Worm (Caenorhabditis elegans): ENCODE measurements around the gene T16G1.7.

The T16G1.7 gene

DNA sequence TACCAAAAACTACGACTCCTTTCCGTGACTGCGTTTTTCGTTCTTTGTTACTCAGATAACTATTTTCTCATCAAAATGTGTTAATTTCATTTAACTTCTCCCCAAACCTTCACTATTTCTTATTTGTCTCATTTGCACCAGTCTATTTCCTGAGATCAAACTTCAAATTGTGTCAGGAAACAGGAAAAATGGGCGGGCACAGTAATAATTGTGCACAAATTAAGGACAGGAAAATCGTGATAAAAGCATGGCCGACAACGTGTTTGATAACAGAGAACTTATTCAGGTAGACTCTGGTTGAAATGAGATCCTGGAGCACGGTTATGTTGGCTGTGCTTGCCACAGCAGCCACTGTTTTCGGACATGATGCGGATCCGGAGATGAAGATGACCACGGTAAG is 15.2 kb downstream of the T16G1.7 start, which contains the start of gene lipl-1:
Gene lipl-1 (plus strand): TSS at position 282 of the 400 bp plus-strand sequence.
- TF ChIP-seq ceh-90 (tag; optimal IDR thresholded peaks at IDR 0.05) (no peak), vab-15 (tag; optimal IDR thresholded peaks at IDR 0.05) (no peak), snu-23 (GFP tag; optimal IDR thresholded peaks at IDR 0.05) (no peak), nhr-12 (tag; optimal IDR thresholded peaks at IDR 0.05) (no peak), ceh-63 (GFP tag; optimal IDR thresholded peaks at IDR 0.05) (no peak), tlp-1 (tag; optimal IDR thresholded peaks at IDR 0.05) (no peak), lin-15B (tag; optimal IDR thresholded peaks at IDR 0.05) (no peak), nhr-84 (tag; optimal IDR thresholded peaks at IDR 0.05) (no peak), nhr-47 (tag; optimal IDR thresholded peaks at IDR 0.05) (no peak), Y116A8C.19 (tag; optimal IDR thresholded peaks at IDR 0.05; ENCODE audit: borderline replicate concordance) (no peak), elt-2 (tag; optimal IDR thresholded peaks at IDR 0.05) (no peak), isw-1 (GFP tag; IDR thresholded peaks at IDR 0.05) (no peak), C04F5.9 (tag; optimal IDR thresholded peaks at IDR 0.05) (no peak), pag-3 (tag; optimal IDR thresholded peaks at IDR 0.05; ENCODE audit: borderline replicate concordance, insufficient read depth) (no peak), alr-1 (tag; optimal IDR thresholded peaks at IDR 0.05; ENCODE audit: borderline replicate concordance) (no peak), nhr-76 (tag; optimal IDR thresholded peaks at IDR 0.05) (no peak), zag-1 (tag; optimal IDR thresholded peaks at IDR 0.05) (no peak)

DNA sequence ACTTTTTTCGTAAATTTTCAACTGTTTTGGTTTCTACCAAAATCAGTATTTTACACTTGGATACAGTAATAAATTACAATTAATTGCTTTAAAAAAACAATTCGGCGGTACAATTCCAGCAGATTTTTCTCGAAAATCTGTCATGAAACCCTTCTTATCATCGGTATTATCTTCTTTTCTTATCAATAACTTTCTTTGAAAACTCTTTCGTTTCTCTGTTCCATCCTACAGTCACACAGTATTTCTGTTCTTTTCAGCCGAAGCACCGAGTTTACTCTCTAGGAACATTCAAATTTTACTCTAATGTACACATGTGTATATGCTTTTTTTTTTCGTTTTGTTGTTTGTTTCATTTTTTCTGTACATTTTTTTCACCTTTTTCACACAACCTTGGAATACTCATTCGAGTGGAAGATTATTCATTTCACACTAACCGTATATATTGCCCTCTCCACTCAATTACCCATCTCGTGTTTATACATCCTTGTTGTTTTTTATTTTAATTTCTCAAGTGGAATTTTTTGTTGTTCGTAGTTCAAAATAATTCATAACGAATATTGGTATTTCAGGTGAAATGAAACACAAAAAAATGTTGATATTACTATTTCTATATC is 25.3 kb downstream of the T16G1.7 start, which contains the start of gene nid-1:
Gene nid-1 (plus strand): TSS at position 564 of the 614 bp plus-strand sequence.
- TF ChIP-seq pqm-1 (tag; optimal IDR thresholded peaks at IDR 0.05), result no peak
- peak; percentile 66 for TF ChIP-seq elt-2 (tag; optimal IDR thresholded peaks at IDR 0.05)
- no peak for TF ChIP-seq elt-3 (tag; optimal IDR thresholded peaks at IDR 0.05)
- TF ChIP-seq efl-1 (optimal IDR thresholded peaks at IDR 0.05), result no peak
- TF ChIP-seq efl-1 (GFP tag; optimal IDR thresholded peaks at IDR 0.05 in 1 of 2), result peak in 1 of 2 experiments; percentile 77
- no peak for TF ChIP-seq sox-4 (tag; optimal IDR thresholded peaks at IDR 0.05)
- no peak for TF ChIP-seq nhr-47 (tag; optimal IDR thresholded peaks at IDR 0.05)

DNA sequence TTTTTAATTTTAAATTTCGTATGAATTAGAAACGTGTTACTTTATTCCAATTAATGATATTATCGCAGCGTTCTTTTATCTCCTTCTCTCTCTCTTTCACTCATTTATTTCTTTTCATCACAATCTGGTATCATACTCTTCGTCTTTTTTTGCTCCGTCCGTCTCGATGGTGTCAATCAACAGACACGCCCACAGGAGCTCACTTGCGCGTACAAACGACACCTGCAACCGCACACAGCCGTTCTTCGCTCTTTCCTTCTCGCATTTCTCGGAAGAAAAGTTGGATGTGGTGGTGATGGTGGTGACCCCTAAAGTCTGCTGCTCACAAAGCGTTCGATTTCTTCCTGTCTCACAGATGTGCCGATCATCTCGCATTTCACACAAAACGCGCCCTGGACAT is 26.3 kb downstream of the T16G1.7 start:
- no peak for TF ChIP-seq ceh-88 (GFP tag; IDR thresholded peaks at IDR 0.05)
- no peak for TF ChIP-seq nhr-28 (tag; optimal IDR thresholded peaks at IDR 0.05)
- no peak for TF ChIP-seq nhr-20 (tag; optimal IDR thresholded peaks at IDR 0.05)
- no peak for TF ChIP-seq skn-1 (tag; optimal IDR thresholded peaks at IDR 0.05)
- TF ChIP-seq tbx-2 (tag; optimal IDR thresholded peaks at IDR 0.05), result no peak
- no peak for TF ChIP-seq lin-14 (GFP tag; optimal IDR thresholded peaks at IDR 0.05)
- no peak for TF ChIP-seq fos-1 (tag; optimal IDR thresholded peaks at IDR 0.05)
- no peak for TF ChIP-seq nhr-12 (tag; optimal IDR thresholded peaks at IDR 0.05)
- no peak for TF ChIP-seq ceh-90 (tag; optimal IDR thresholded peaks at IDR 0.05)
- no peak for TF ChIP-seq unc-62 (GFP tag; optimal IDR thresholded peaks at IDR 0.05)
- TF ChIP-seq egl-27 (tag; optimal IDR thresholded peaks at IDR 0.05), result no peak
- no peak for TF ChIP-seq zip-4 (GFP tag; optimal IDR thresholded peaks at IDR 0.05)

DNA sequence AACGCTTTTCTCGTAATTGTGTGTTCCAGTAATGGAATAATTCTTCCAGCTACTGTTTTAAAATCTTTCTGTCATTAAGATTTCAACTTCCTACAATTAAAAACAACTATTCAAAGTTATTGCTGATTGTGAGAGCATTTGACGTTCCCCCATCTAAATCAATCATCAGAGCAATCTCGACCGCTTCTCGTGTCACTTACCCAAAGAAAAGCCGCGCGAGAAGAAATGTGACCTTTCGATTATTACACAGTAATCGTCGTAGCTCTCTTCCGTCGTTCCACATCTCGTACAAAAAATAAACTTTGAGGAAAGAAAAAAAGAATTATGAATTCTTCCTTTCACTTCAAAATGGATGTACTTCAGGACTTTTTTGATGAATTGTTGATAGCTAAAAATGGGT is 27.5 kb downstream of the T16G1.7 start:
- TF ChIP-seq ztf-11 (tag; optimal IDR thresholded peaks at IDR 0.05) (no peak), isw-1 (GFP tag; IDR thresholded peaks at IDR 0.05) (no peak), ceh-82 (tag; optimal IDR thresholded peaks at IDR 0.05) (no peak), ceh-90 (tag; optimal IDR thresholded peaks at IDR 0.05) (no peak)

DNA sequence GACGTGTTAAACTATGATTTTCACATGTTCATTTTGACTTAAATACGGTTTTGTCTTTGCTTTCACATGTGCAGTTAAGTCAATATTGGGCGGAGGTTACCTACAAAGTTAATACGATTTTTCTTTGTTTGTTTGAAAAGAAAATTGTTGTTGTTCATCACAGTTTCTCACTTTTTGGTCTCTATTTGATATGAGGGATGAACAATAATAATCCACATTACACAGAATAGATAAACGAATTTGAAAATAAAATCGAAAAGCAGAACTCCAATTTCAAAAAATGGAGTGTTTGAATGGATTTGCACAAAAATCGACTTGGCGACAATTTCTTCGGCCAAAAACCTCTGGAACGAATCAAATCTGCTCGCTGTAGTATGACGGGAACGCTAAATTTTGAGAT is 28.2 kb downstream of the T16G1.7 start, which contains the start of gene ttr-29:
Gene ttr-29 (minus strand): TSS at position 101 of the 400 bp plus-strand sequence.
- TF ChIP-seq ceh-88 (GFP tag; IDR thresholded peaks at IDR 0.05) (no peak), fkh-4 (tag; optimal IDR thresholded peaks at IDR 0.05; ENCODE audit: borderline replicate concordance) (no peak), egl-27 (tag; optimal IDR thresholded peaks at IDR 0.05) (no peak), skn-1 (tag; optimal IDR thresholded peaks at IDR 0.05) (no peak), aha-1 (tag; optimal IDR thresholded peaks at IDR 0.05) (no peak), swsn-7 (tag; optimal IDR thresholded peaks at IDR 0.05) (no peak), dpl-1 (GFP tag; optimal IDR thresholded peaks at IDR 0.05) (no peak), ceh-63 (GFP tag; optimal IDR thresholded peaks at IDR 0.05) (no peak), pax-3 (tag; optimal IDR thresholded peaks at IDR 0.05) (no peak)
